Worm (Caenorhabditis elegans) whole organism, L1 larva: ENCODE measurements around the gene C25F6.1.

Experiments
- C16A3.4 ChIP-seq: fragments of 150-350 bp; optimal IDR thresholded peaks from 2 replicates; lab custom pipeline; 2014; ENCODE audit warnings: missing biosample characterization, missing genetic modification characterization
- C34B4.2 ChIP-seq: sonication (generic microtip); optimal IDR thresholded peaks from 2 replicates; lab custom pipeline; 2017; ENCODE audit warnings: mild to moderate bottlenecking, missing genetic modification characterization, missing compliant biosample characterization
- aha-1 ChIP-seq: fragments of 150-350 bp; optimal IDR thresholded peaks from 2 replicates; lab custom pipeline; 2014; ENCODE audit warnings: missing biosample characterization, missing genetic modification characterization
- alr-1 ChIP-seq: fragments of 200-800 bp; sonication (Bioruptor generic); optimal IDR thresholded peaks from 2 replicates; lab custom pipeline; 2018; ENCODE audit warnings: borderline replicate concordance, mild to moderate bottlenecking, missing genetic modification characterization, missing compliant biosample characterization
- aly-2 ChIP-seq: fragments of 150-350 bp; optimal IDR thresholded peaks from 2 replicates; lab custom pipeline; 2014; ENCODE audit warnings: missing biosample characterization, missing genetic modification characterization
- ama-1 ChIP-seq: fragments of 150-350 bp; optimal IDR thresholded peaks from 2 replicates; lab custom pipeline; 2014
- ceh-63 ChIP-seq: fragments of 200-800 bp; sonication (Bioruptor generic); optimal IDR thresholded peaks from 2 replicates; lab custom pipeline; 2018; ENCODE audit warnings: mild to moderate bottlenecking, missing genetic modification characterization, missing compliant biosample characterization
- ceh-88 ChIP-seq: fragments of 200-800 bp; sonication (Bioruptor generic); IDR thresholded peaks from 2 replicates; pipeline ENCODE4 v1.3.6; 2022; ENCODE audit warnings: missing genetic modification characterization, missing compliant biosample characterization
- ces-1 ChIP-seq: fragments of 150-350 bp; optimal IDR thresholded peaks from 2 replicates; lab custom pipeline; 2014; ENCODE audit warnings: missing biosample characterization, missing genetic modification reagents, missing genetic modification characterization
- dpl-1 ChIP-seq, 3 experiments: fragments of 150-350 bp in 2 of 3; sonication (generic microtip) in 1 of 3; optimal IDR thresholded peaks; 2 replicates each; lab custom pipeline; 2014 to 2017; ENCODE audit warnings: missing biosample characterization in 3 of 3, missing genetic modification characterization in 3 of 3, missing genetic modification reagents in 3 of 3
- dsc-1 ChIP-seq: sonication (generic microtip); optimal IDR thresholded peaks from 2 replicates; lab custom pipeline; 2016; ENCODE audit warnings: mild to moderate bottlenecking, missing genetic modification characterization, missing compliant biosample characterization
- efl-1 ChIP-seq, 4 experiments: fragments of 150-350 bp; optimal IDR thresholded peaks in 3 of 4; peaks in 1 of 4; 1 replicate in 1 of 4; 2 replicates in 3 of 4; lab custom pipeline; 2014; ENCODE audit warnings: missing biosample characterization in 2 of 4, missing genetic modification characterization in 2 of 4, missing genetic modification reagents in 2 of 4
- efl-3 ChIP-seq: fragments of 200-800 bp; sonication (Bioruptor generic); optimal IDR thresholded peaks from 2 replicates; lab custom pipeline; 2018; ENCODE audit warnings: mild to moderate bottlenecking, missing genetic modification characterization, missing compliant biosample characterization
- egl-27 ChIP-seq, 2 experiments: fragments of 150-350 bp in 1 of 2; sonication (generic microtip); optimal IDR thresholded peaks; 3 replicates each; lab custom pipeline; 2017 to 2018; ENCODE audit warnings: missing biosample characterization in 2 of 2, missing genetic modification characterization in 2 of 2, missing genetic modification reagents in 2 of 2
- elt-2 ChIP-seq: sonication (generic microtip); optimal IDR thresholded peaks from 2 replicates; lab custom pipeline; 2016; ENCODE audit warnings: missing genetic modification characterization, mild to moderate bottlenecking, inconsistent platforms, missing compliant biosample characterization, missing genetic modification reagents
- elt-3 ChIP-seq, 6 experiments: fragments of 150-350 bp in 1 of 6; sonication (generic microtip); optimal IDR thresholded peaks; 2 replicates each; lab custom pipeline; 2017 to 2018; ENCODE audit warnings: missing biosample characterization in 6 of 6, missing genetic modification characterization in 6 of 6, inconsistent platforms in 1 of 6
- ets-5 ChIP-seq: fragments of 200-800 bp; sonication (Bioruptor generic); IDR thresholded peaks from 2 replicates; pipeline ENCODE4 v1.3.6; 2022; ENCODE audit warnings: missing genetic modification characterization, missing compliant biosample characterization
- fkh-10 ChIP-seq: sonication (generic microtip); optimal IDR thresholded peaks from 2 replicates; lab custom pipeline; 2017; ENCODE audit warnings: missing biosample characterization, missing genetic modification reagents, missing genetic modification characterization
- fkh-4 ChIP-seq: sonication (generic microtip); optimal IDR thresholded peaks from 2 replicates; lab custom pipeline; 2016; ENCODE audit warnings: missing compliant biosample characterization, missing genetic modification characterization, borderline replicate concordance
- fos-1 ChIP-seq: fragments of 150-350 bp; optimal IDR thresholded peaks from 2 replicates; lab custom pipeline; 2014; ENCODE audit warnings: missing biosample characterization, missing genetic modification characterization
- grh-1 ChIP-seq: fragments of 200-800 bp; sonication (Bioruptor generic); IDR thresholded peaks from 2 replicates; pipeline ENCODE4 v1.3.6; 2022; ENCODE audit warnings: missing genetic modification reagents, missing genetic modification characterization, missing compliant biosample characterization
- hpl-2 ChIP-seq: fragments of 150-350 bp; optimal IDR thresholded peaks from 2 replicates; lab custom pipeline; 2014; ENCODE audit warnings: missing biosample characterization, missing genetic modification reagents, missing genetic modification characterization
- isw-1 ChIP-seq: fragments of 200-800 bp; sonication (Bioruptor generic); IDR thresholded peaks from 2 replicates; pipeline ENCODE4 v1.3.6; 2022; ENCODE audit warnings: missing genetic modification characterization, missing compliant biosample characterization
- jun-1 ChIP-seq: fragments of 150-350 bp; optimal IDR thresholded peaks from 2 replicates; lab custom pipeline; 2014; ENCODE audit warnings: missing biosample characterization, missing genetic modification reagents, missing genetic modification characterization
- lin-14 ChIP-seq: fragments of 200-800 bp; sonication (Bioruptor generic); optimal IDR thresholded peaks from 2 replicates; lab custom pipeline; 2018; ENCODE audit warnings: mild to moderate bottlenecking, missing genetic modification characterization, moderate library complexity, missing compliant biosample characterization
- lin-15B ChIP-seq: fragments of 150-350 bp; sonication (generic microtip); optimal IDR thresholded peaks from 3 replicates; lab custom pipeline; 2014; ENCODE audit warnings: missing biosample characterization, missing genetic modification characterization
- lin-35 ChIP-seq, 2 experiments: fragments of 150-350 bp; optimal IDR thresholded peaks; 2 replicates each; lab custom pipeline; 2014; ENCODE audit warnings: missing biosample characterization in 2 of 2, missing genetic modification characterization in 2 of 2, missing genetic modification reagents in 2 of 2
- lin-39 ChIP-seq: fragments of 150-350 bp; optimal IDR thresholded peaks from 2 replicates; lab custom pipeline; 2014; ENCODE audit warnings: missing biosample characterization, missing genetic modification reagents, missing genetic modification characterization
- lir-3 ChIP-seq: sonication (generic microtip); optimal IDR thresholded peaks from 2 replicates; lab custom pipeline; 2016; ENCODE audit warnings: mild to moderate bottlenecking, missing genetic modification characterization, moderate library complexity, missing compliant biosample characterization; ENCODE audit not compliant: poor library complexity
- lsy-2 ChIP-seq, 2 experiments: fragments of 150-350 bp; optimal IDR thresholded peaks; 2 replicates each; lab custom pipeline; 2014; ENCODE audit warnings: missing biosample characterization in 2 of 2, missing genetic modification characterization in 2 of 2
- mab-9 ChIP-seq: fragments of 200-800 bp; sonication (Bioruptor generic); IDR thresholded peaks from 2 replicates; pipeline ENCODE4 v1.3.6; 2022; ENCODE audit warnings: missing genetic modification reagents, missing genetic modification characterization, missing compliant biosample characterization
- mdl-1 ChIP-seq, 2 experiments: fragments of 150-350 bp; optimal IDR thresholded peaks; 2 replicates each; lab custom pipeline; 2014 to 2017; ENCODE audit warnings: missing biosample characterization in 2 of 2, missing genetic modification characterization in 2 of 2, inconsistent platforms in 1 of 2
- nhr-11 ChIP-seq: fragments of 150-350 bp; optimal IDR thresholded peaks from 2 replicates; lab custom pipeline; 2014; ENCODE audit warnings: missing biosample characterization, missing genetic modification characterization
- nhr-12 ChIP-seq: sonication (generic microtip); optimal IDR thresholded peaks from 2 replicates; lab custom pipeline; 2017; ENCODE audit warnings: missing biosample characterization, missing genetic modification characterization
- nhr-237 ChIP-seq: fragments of 150-350 bp; optimal IDR thresholded peaks from 2 replicates; lab custom pipeline; 2014; ENCODE audit warnings: missing biosample characterization, missing genetic modification characterization
- nhr-47 ChIP-seq: sonication (generic microtip); optimal IDR thresholded peaks from 2 replicates; lab custom pipeline; 2016; ENCODE audit warnings: mild to moderate bottlenecking, missing genetic modification characterization, moderate library complexity, missing compliant biosample characterization
- nhr-71 ChIP-seq: sonication (generic microtip); optimal IDR thresholded peaks from 2 replicates; lab custom pipeline; 2016; ENCODE audit warnings: mild to moderate bottlenecking, missing genetic modification characterization, moderate library complexity, missing compliant biosample characterization
- nhr-76 ChIP-seq: sonication (generic microtip); optimal IDR thresholded peaks from 2 replicates; lab custom pipeline; 2017; ENCODE audit warnings: missing biosample characterization, missing genetic modification characterization
- nhr-90 ChIP-seq: sonication (generic microtip); optimal IDR thresholded peaks from 2 replicates; lab custom pipeline; 2016; ENCODE audit warnings: mild to moderate bottlenecking, missing genetic modification characterization, missing compliant biosample characterization; ENCODE audit not compliant: poor library complexity
- pqm-1 ChIP-seq: sonication (generic microtip); optimal IDR thresholded peaks from 3 replicates; lab custom pipeline; 2017; ENCODE audit warnings: missing biosample characterization, missing genetic modification characterization
- skn-1 ChIP-seq: fragments of 150-350 bp; optimal IDR thresholded peaks from 2 replicates; lab custom pipeline; 2014; ENCODE audit warnings: missing biosample characterization, missing genetic modification characterization
- snpc-4 ChIP-seq: fragments of 150-350 bp; optimal IDR thresholded peaks from 2 replicates; lab custom pipeline; 2014; ENCODE audit warnings: missing biosample characterization, missing genetic modification characterization
- sox-4 ChIP-seq: sonication (generic microtip); optimal IDR thresholded peaks from 2 replicates; lab custom pipeline; 2016; ENCODE audit warnings: missing genetic modification characterization, missing compliant biosample characterization
- sptf-1 ChIP-seq: fragments of 150-350 bp; optimal IDR thresholded peaks from 2 replicates; lab custom pipeline; 2014; ENCODE audit warnings: missing biosample characterization, missing genetic modification characterization
- sup-37 ChIP-seq: fragments of 200-800 bp; sonication (Bioruptor generic); optimal IDR thresholded peaks from 2 replicates; lab custom pipeline; 2018; ENCODE audit warnings: mild to moderate bottlenecking, missing genetic modification characterization, missing compliant biosample characterization
- swsn-7 ChIP-seq: sonication (generic microtip); optimal IDR thresholded peaks from 2 replicates; lab custom pipeline; 2016; ENCODE audit warnings: missing genetic modification characterization, missing compliant biosample characterization
- tbx-2 ChIP-seq: sonication (generic microtip); optimal IDR thresholded peaks from 2 replicates; lab custom pipeline; 2016; ENCODE audit warnings: missing genetic modification characterization, missing compliant biosample characterization
- unc-130 ChIP-seq: fragments of 150-350 bp; optimal IDR thresholded peaks from 2 replicates; lab custom pipeline; 2017; ENCODE audit warnings: missing biosample characterization, missing genetic modification characterization, inconsistent platforms
- unc-30 ChIP-seq: sonication (generic microtip); optimal IDR thresholded peaks from 2 replicates; lab custom pipeline; 2017; ENCODE audit warnings: missing biosample characterization, missing genetic modification characterization
- unc-62 ChIP-seq: fragments of 150-350 bp; optimal IDR thresholded peaks from 2 replicates; lab custom pipeline; 2014; ENCODE audit warnings: missing biosample characterization, missing genetic modification reagents, missing genetic modification characterization
- xbp-1 ChIP-seq: sonication (generic microtip); optimal IDR thresholded peaks from 2 replicates; lab custom pipeline; 2016; ENCODE audit warnings: missing genetic modification characterization, missing compliant biosample characterization
- ztf-11 ChIP-seq, 2 experiments: sonication (generic microtip); optimal IDR thresholded peaks; 2 replicates each; lab custom pipeline; 2016 to 2017; ENCODE audit warnings: missing genetic modification characterization in 2 of 2, missing biosample characterization in 1 of 2, missing compliant biosample characterization in 1 of 2
- ztf-4 ChIP-seq: fragments of 150-350 bp; optimal IDR thresholded peaks from 2 replicates; lab custom pipeline; 2014; ENCODE audit warnings: missing biosample characterization, missing genetic modification characterization

Gene C25F6.1

DNA sequence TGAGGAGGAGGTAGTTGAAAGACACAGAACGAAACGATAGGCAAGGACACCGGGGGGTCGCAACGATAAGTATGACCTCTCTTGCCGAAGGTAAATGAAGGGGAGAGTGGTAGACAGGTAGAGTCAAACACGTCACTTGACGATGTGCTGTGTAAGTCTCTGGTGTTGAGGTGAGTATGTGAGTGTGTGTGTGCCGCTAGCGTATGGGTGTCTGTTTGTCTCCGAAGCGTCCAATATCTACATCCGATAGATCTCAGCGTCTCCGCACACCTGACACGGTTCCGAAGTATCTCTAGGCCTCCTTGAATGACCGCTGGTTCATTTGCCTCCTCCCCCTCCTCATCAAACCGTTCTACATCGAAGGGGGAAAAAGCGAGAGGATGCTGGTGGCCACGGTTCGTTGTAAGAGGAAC is 11.1 kb upstream of the C25F6.1 start (continued):
- TF ChIP-seq nhr-90 (tag; lab: Kevin White, UChicago) (peak; percentile 64), aha-1 (tag; lab: Kevin White, UChicago) (no peak), elt-2 (tag; lab: Kevin White, UChicago) (no peak), snpc-4 (no peak), nhr-11 (tag; lab: Kevin White, UChicago) (no peak), lin-15B (tag; lab: Kevin White, UChicago) (no peak), nhr-76 (tag; lab: Kevin White, UChicago) (peak; percentile 62), ets-5 (GFP tag; lab: Robert Waterston, UW) (no peak), jun-1 (peak; percentile 60), fos-1 (tag; lab: Kevin White, UChicago) (no peak), sox-4 (tag; lab: Kevin White, UChicago) (no peak), mab-9 (GFP tag; lab: Robert Waterston, UW) (0 out of 2 replicates have a peak, but pooled peaks have one; percentile 11), lin-14 (GFP tag; lab: Kevin White, UChicago) (peak; percentile 95), skn-1 (tag; lab: Kevin White, UChicago) (peak; percentile 69), sup-37 (GFP tag; lab: Kevin White, UChicago) (no peak), dpl-1 (GFP tag; optimal IDR thresholded peaks at IDR 0.05; lab: Kevin White, UChicago) (peak in 1 of 3 experiments; percentile 15), efl-1 (optimal IDR thresholded peaks at IDR 0.05; lab: Kevin White, UChicago) (peak; percentile 8 to 34), efl-1 (GFP tag; optimal IDR thresholded peaks at IDR 0.05 in 1 of 2; lab: Kevin White, UChicago) (no peak), efl-3 (no peak), fkh-10 (GFP tag; lab: Kevin White, UChicago) (no peak), nhr-12 (tag; lab: Kevin White, UChicago) (no peak), ces-1 (no peak), unc-130 (tag; lab: Kevin White, UChicago) (peak; percentile 82), nhr-47 (tag; lab: Kevin White, UChicago) (peak; percentile 50), sptf-1 (tag; lab: Kevin White, UChicago) (no peak), nhr-237 (no peak), lir-3 (no peak), alr-1 (no peak), pqm-1 (tag; lab: Kevin White, UChicago) (no peak), lsy-2 (tag; optimal IDR thresholded peaks at IDR 0.05; lab: Kevin White, UChicago) (peak; percentile 35 to 72), swsn-7 (tag; lab: Kevin White, UChicago) (peak; percentile 52), C34B4.2 (tag; lab: Kevin White, UChicago) (no peak), ceh-63 (no peak), tbx-2 (tag; lab: Kevin White, UChicago) (peak; percentile 72), C16A3.4 (tag; lab: Kevin White, UChicago) (peak; percentile 65), unc-30 (tag; lab: Kevin White, UChicago) (no peak), ztf-4 (peak; percentile 48), isw-1 (no peak), lin-35 (GFP tag; optimal IDR thresholded peaks at IDR 0.05; lab: Kevin White, UChicago) (peak; percentile 41 to 69), dsc-1 (tag; lab: Kevin White, UChicago) (no peak), lin-39 (tag; lab: Kevin White, UChicago) (no peak), fkh-4 (no peak), xbp-1 (peak; percentile 56), egl-27 (tag; optimal IDR thresholded peaks at IDR 0.05; lab: Kevin White, UChicago) (peak in 1 of 2 experiments; percentile 84), nhr-71 (tag; lab: Kevin White, UChicago) (peak; percentile 81), grh-1 (GFP tag; lab: Robert Waterston, UW) (no peak), aly-2 (tag; lab: Kevin White, UChicago) (no peak), elt-3 (tag; optimal IDR thresholded peaks at IDR 0.05; lab: Kevin White, UChicago) (peak in 5 of 6 experiments; percentile 18 to 67 (median 52)), unc-62 (GFP tag; lab: Kevin White, UChicago) (no peak), hpl-2 (no peak), ztf-11 (tag; optimal IDR thresholded peaks at IDR 0.05; lab: Kevin White, UChicago) (no peak), mdl-1 (tag; optimal IDR thresholded peaks at IDR 0.05; lab: Kevin White, UChicago) (peak in 1 of 2 experiments; percentile 82), ama-1 (lab: Kevin White, UChicago) (no peak), ceh-88 (GFP tag; lab: Robert Waterston, UW) (no peak)
